Worm (Caenorhabditis elegans): ENCODE results near the gene spp-21.

spp-21 gene

DNA sequence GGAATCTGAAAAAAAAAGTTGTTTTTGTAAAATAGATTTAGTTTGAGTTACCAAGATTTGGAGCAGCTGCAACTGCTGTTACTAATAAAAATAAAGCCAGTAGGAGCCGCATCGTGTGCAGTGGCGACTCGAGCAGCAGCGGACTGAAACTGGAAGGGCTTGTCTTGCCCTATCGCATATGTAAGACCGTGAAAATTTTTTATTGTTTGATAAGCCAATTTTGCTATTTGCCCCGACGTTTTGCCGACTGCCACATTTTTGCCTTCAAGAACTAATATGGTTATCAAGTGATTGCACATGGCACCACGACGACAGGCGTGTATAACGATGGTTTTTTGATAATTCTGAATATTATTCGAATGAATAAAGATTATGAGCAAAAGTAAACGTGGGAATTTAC, 9.8 kb downstream of the spp-21 start, which contains the start of gene T25C12.3:
T25C12.3 (minus strand) TSS at position 262 of the 400 bp plus-strand sequence.
- no peak for TF ChIP-seq ztf-4 (tag; optimal IDR thresholded peaks at IDR 0.05)
- no peak for TF ChIP-seq zag-1 (tag; optimal IDR thresholded peaks at IDR 0.05)
- TF ChIP-seq nhr-129 (tag; optimal IDR thresholded peaks at IDR 0.05), result no peak
- TF ChIP-seq F13H6.1 (tag; optimal IDR thresholded peaks at IDR 0.05), result no peak
- TF ChIP-seq fos-1 (tag; optimal IDR thresholded peaks at IDR 0.05), result peak; percentile 55
- TF ChIP-seq unc-55 (GFP tag; optimal IDR thresholded peaks at IDR 0.05), result no peak
- TF ChIP-seq gmeb-1 (tag; optimal IDR thresholded peaks at IDR 0.05), result no peak

- peak; percentile 34 for TF ChIP-seq crh-2 (tag; optimal IDR thresholded peaks at IDR 0.05)
- peak; percentile 79 for TF ChIP-seq fos-1 (tag; optimal IDR thresholded peaks at IDR 0.05)
- TF ChIP-seq sma-9 (GFP tag; optimal IDR thresholded peaks at IDR 0.05), result no peak
- TF ChIP-seq sma-9 (tag; optimal IDR thresholded peaks at IDR 0.05), result no peak
- no peak for TF ChIP-seq Y55F3AM.14 (GFP tag; optimal IDR thresholded peaks at IDR 0.05)
- no peak for TF ChIP-seq alr-1 (tag; optimal IDR thresholded peaks at IDR 0.05)
- TF ChIP-seq ceh-82 (tag; optimal IDR thresholded peaks at IDR 0.05), result no peak
These were observed 10.7 kb downstream of the spp-21 start for ce11 chrX:11500589-11500988.

ce11 chrX:11501967-11502366, 12.0 kb downstream of the spp-21 start, which contains the start of gene F29G6.1:
TSS of gene F29G6.1 (plus strand) at chrX:11502267.
- TF ChIP-seq blmp-1 (tag; optimal IDR thresholded peaks at IDR 0.05; ENCODE audit: insufficient read depth) (no peak), nhr-23 (tag; optimal IDR thresholded peaks at IDR 0.05) (no peak), dmd-4 (tag; optimal IDR thresholded peaks at IDR 0.05) (no peak), aly-2 (tag; optimal IDR thresholded peaks at IDR 0.05) (no peak), snpc-4 (tag; optimal IDR thresholded peaks at IDR 0.05) (no peak), nhr-21 (tag; optimal IDR thresholded peaks at IDR 0.05) (no peak), R02D3.7 (tag; optimal IDR thresholded peaks at IDR 0.05) (no peak), crh-2 (tag; optimal IDR thresholded peaks at IDR 0.05) (no peak), ztf-4 (tag; optimal IDR thresholded peaks at IDR 0.05) (no peak), lsy-2 (tag; optimal IDR thresholded peaks at IDR 0.05) (no peak), nhr-10 (tag; optimal IDR thresholded peaks at IDR 0.05) (no peak), nhr-129 (tag; optimal IDR thresholded peaks at IDR 0.05) (no peak), gmeb-1 (tag; optimal IDR thresholded peaks at IDR 0.05) (no peak), skn-1 (tag; optimal IDR thresholded peaks at IDR 0.05) (no peak), ztf-1 (GFP tag; conservative IDR thresholded peaks at IDR 0.05) (no peak), nhr-12 (tag; optimal IDR thresholded peaks at IDR 0.05) (no peak), sma-3 (GFP tag; optimal IDR thresholded peaks at IDR 0.05) (no peak), ceh-82 (tag; optimal IDR thresholded peaks at IDR 0.05) (no peak), egl-27 (tag; optimal IDR thresholded peaks at IDR 0.05) (no peak), nhr-77 (tag; optimal IDR thresholded peaks at IDR 0.05) (no peak)

ce11 chrX:11507836-11508235, 17.9 kb downstream of the spp-21 start:
- TF ChIP-seq nhr-25 (tag; optimal IDR thresholded peaks at IDR 0.05) (no peak), skn-1 (tag; optimal IDR thresholded peaks at IDR 0.05) (no peak), nhr-11 (tag; optimal IDR thresholded peaks at IDR 0.05) (no peak), blmp-1 (tag; optimal IDR thresholded peaks at IDR 0.05; ENCODE audit: insufficient read depth) (no peak), nhr-6 (tag; optimal IDR thresholded peaks at IDR 0.05) (no peak)

- no peak for TF ChIP-seq unc-62 (GFP tag; optimal IDR thresholded peaks at IDR 0.05)
- no peak for TF ChIP-seq nhr-25 (tag; optimal IDR thresholded peaks at IDR 0.05)
- TF ChIP-seq crh-2 (tag; optimal IDR thresholded peaks at IDR 0.05), result peak; percentile 47
- TF ChIP-seq blmp-1 (tag; optimal IDR thresholded peaks at IDR 0.05; ENCODE audit: insufficient read depth), result no peak
- TF ChIP-seq peb-1 (tag; optimal IDR thresholded peaks at IDR 0.05), result no peak
- TF ChIP-seq lin-13 (GFP tag; optimal IDR thresholded peaks at IDR 0.05), result no peak
- peak; percentile 95 for TF ChIP-seq fos-1 (tag; optimal IDR thresholded peaks at IDR 0.05)
These were observed 19.6 kb downstream of the spp-21 start for ce11 chrX:11509547-11509946.

- TF ChIP-seq mdl-1 (tag; optimal IDR thresholded peaks at IDR 0.05) (no peak), fos-1 (tag; optimal IDR thresholded peaks at IDR 0.05) (no peak), lin-11 (tag; optimal IDR thresholded peaks at IDR 0.05) (no peak)
These were observed 21.3 kb downstream of the spp-21 start, which contains the start of gene ccdc-149 for ce11 chrX:11511231-11511630. TSS of gene ccdc-149 (minus strand) at chrX:11511451.
